Fruit fly (Drosophila melanogaster) whole organism, embryonic: ENCODE data around the gene CatB.
A peak's percentile ranks its signal among the peaks of the same experiment; 100 is the strongest.

Source experiments
- CG10274 ChIP-seq: fragments of 200-800 bp; sonication (Bioruptor generic); optimal IDR thresholded peaks from 3 replicates; lab custom pipeline; 2017; ENCODE audit warnings: missing biosample characterization, mild to moderate bottlenecking, missing genetic modification characterization
- CG10431 ChIP-seq: fragments of 200-800 bp; sonication (Bioruptor generic); optimal IDR thresholded peaks from 3 replicates; lab custom pipeline; 2018; ENCODE audit warnings: missing biosample characterization, mild to moderate bottlenecking, missing genetic modification characterization
- CG12219 ChIP-seq: fragments of 200-800 bp; sonication (Bioruptor generic); optimal IDR thresholded peaks from 3 replicates; lab custom pipeline; 2018; ENCODE audit warnings: missing biosample characterization, mild to moderate bottlenecking, missing genetic modification characterization
- CG12391 ChIP-seq: fragments of 200-800 bp; sonication (Bioruptor generic); optimal IDR thresholded peaks from 3 replicates; lab custom pipeline; 2018; ENCODE audit warnings: missing biosample characterization, mild to moderate bottlenecking, missing genetic modification characterization, moderate library complexity
- CG12659 ChIP-seq: fragments of 200-800 bp; sonication (Bioruptor generic); optimal IDR thresholded peaks from 3 replicates; lab custom pipeline; 2017; ENCODE audit warnings: mild to moderate bottlenecking, missing biosample characterization, missing genetic modification reagents, missing genetic modification characterization
- CG12942 ChIP-seq: fragments of 200-800 bp; sonication (Bioruptor generic); optimal IDR thresholded peaks from 3 replicates; lab custom pipeline; 2016; ENCODE audit warnings: missing biosample characterization, missing genetic modification characterization
- CG14860 ChIP-seq: fragments of 200-800 bp; sonication (Bioruptor generic); IDR thresholded peaks from 3 replicates; pipeline ENCODE4 v1.3.6; 2022; ENCODE audit warnings: missing biosample characterization, missing genetic modification characterization; ENCODE audit not compliant: partially characterized antibody
- CG15073 ChIP-seq: fragments of 200-800 bp; sonication (Bioruptor generic); optimal IDR thresholded peaks from 2 replicates; lab custom pipeline; 2016; ENCODE audit warnings: missing biosample characterization, missing genetic modification characterization
- CG15601 ChIP-seq: fragments of 200-800 bp; sonication (Bioruptor generic); optimal IDR thresholded peaks from 3 replicates; lab custom pipeline; 2019; ENCODE audit warnings: missing biosample characterization, mild to moderate bottlenecking, missing genetic modification characterization, moderate library complexity
- CG16813 ChIP-seq: fragments of 200-800 bp; sonication (Bioruptor generic); IDR thresholded peaks from 3 replicates; pipeline ENCODE4 v1.3.6; 2022; ENCODE audit warnings: missing biosample characterization, missing genetic modification characterization; ENCODE audit not compliant: partially characterized antibody
- CG16863 ChIP-seq: fragments of 200-800 bp; sonication (Bioruptor generic); optimal IDR thresholded peaks from 3 replicates; lab custom pipeline; 2016; ENCODE audit warnings: missing biosample characterization, missing genetic modification characterization
- CG17328 ChIP-seq: fragments of 200-800 bp; sonication (Bioruptor generic); IDR thresholded peaks from 2 replicates; pipeline ENCODE4 v1.3.6; 2022; ENCODE audit warnings: missing biosample characterization, missing genetic modification characterization
- CG17829 ChIP-seq: fragments of 200-800 bp; optimal IDR thresholded peaks from 2 replicates; lab custom pipeline; 2019; ENCODE audit warnings: missing biosample characterization, mild to moderate bottlenecking, missing genetic modification characterization, moderate library complexity
- CG2116 ChIP-seq: fragments of 200-800 bp; sonication (Bioruptor generic); optimal IDR thresholded peaks from 3 replicates; lab custom pipeline; 2018; ENCODE audit warnings: missing biosample characterization, mild to moderate bottlenecking, missing genetic modification characterization
- CG2889 ChIP-seq: fragments of 200-800 bp; sonication (Bioruptor generic); IDR thresholded peaks from 3 replicates; pipeline ENCODE4 v1.3.6; 2022; ENCODE audit warnings: missing biosample characterization, missing genetic modification characterization
- CG30431 ChIP-seq: fragments of 200-800 bp; sonication (Bioruptor generic); optimal IDR thresholded peaks from 2 replicates; lab custom pipeline; 2017; ENCODE audit warnings: missing biosample characterization, missing genetic modification characterization
- CG3065 ChIP-seq: fragments of 200-800 bp; sonication (Bioruptor generic); optimal IDR thresholded peaks from 2 replicates; lab custom pipeline; 2016; ENCODE audit warnings: missing biosample characterization, missing genetic modification characterization
- CG31388 ChIP-seq: fragments of 200-800 bp; sonication (Bioruptor generic); optimal IDR thresholded peaks from 2 replicates; lab custom pipeline; 2016; ENCODE audit warnings: missing biosample characterization, missing genetic modification characterization
- CG31441 ChIP-seq: fragments of 200-800 bp; sonication (Bioruptor generic); IDR thresholded peaks from 2 replicates; pipeline ENCODE4 v1.3.6; 2022; ENCODE audit warnings: missing biosample characterization, missing genetic modification characterization
- CG32767 ChIP-seq: fragments of 200-800 bp; sonication (Bioruptor generic); IDR thresholded peaks from 2 replicates; pipeline ENCODE4 v1.3.6; 2022; ENCODE audit warnings: missing biosample characterization, missing genetic modification characterization
- CG32772 ChIP-seq: fragments of 200-800 bp; sonication (Bioruptor generic); IDR thresholded peaks from 2 replicates; pipeline ENCODE4 v1.3.6; 2022; ENCODE audit warnings: missing biosample characterization, missing genetic modification characterization
- CG3281 ChIP-seq: fragments of 200-800 bp; sonication (Bioruptor generic); optimal IDR thresholded peaks from 3 replicates; lab custom pipeline; 2017; ENCODE audit warnings: missing biosample characterization, mild to moderate bottlenecking, missing genetic modification characterization
- CG6175 ChIP-seq: fragments of 200-800 bp; sonication (Bioruptor generic); IDR thresholded peaks from 3 replicates; pipeline ENCODE4 v1.3.6; 2022; ENCODE audit warnings: missing biosample characterization, missing genetic modification characterization
- CG8388 ChIP-seq: fragments of 200-800 bp; sonication (Bioruptor generic); optimal IDR thresholded peaks from 2 replicates; lab custom pipeline; 2019; ENCODE audit warnings: missing biosample characterization, mild to moderate bottlenecking, missing genetic modification characterization, moderate library complexity
- CoRest ChIP-seq: fragments of 200-800 bp; sonication (Bioruptor generic); optimal IDR thresholded peaks from 3 replicates; lab custom pipeline; 2018; ENCODE audit warnings: missing biosample characterization, mild to moderate bottlenecking, missing genetic modification characterization, moderate library complexity
- D19A ChIP-seq: fragments of 200-800 bp; optimal IDR thresholded peaks from 3 replicates; lab custom pipeline; 2019; ENCODE audit warnings: missing biosample characterization, mild to moderate bottlenecking, missing genetic modification characterization, moderate library complexity
- Dip2 ChIP-seq: fragments of 200-800 bp; sonication (Bioruptor generic); IDR thresholded peaks from 2 replicates; pipeline ENCODE4 v1.3.6; 2022; ENCODE audit warnings: missing biosample characterization, missing genetic modification characterization
- E2f1 ChIP-seq: fragments of 200-800 bp; sonication (Bioruptor generic); IDR thresholded peaks from 2 replicates; pipeline ENCODE4 v1.3.6; 2022; ENCODE audit warnings: missing biosample characterization, missing genetic modification characterization
- H2.0 ChIP-seq: fragments of 200-800 bp; sonication (Bioruptor generic); IDR thresholded peaks from 2 replicates; pipeline ENCODE4 v1.3.6; 2022; ENCODE audit warnings: missing biosample characterization, missing genetic modification characterization
- Hr51 ChIP-seq, 2 experiments: fragments of 200-800 bp; sonication (Bioruptor generic); optimal IDR thresholded peaks; 2 replicates in 1 of 2; 3 replicates in 1 of 2; lab custom pipeline; 2016 to 2018; ENCODE audit warnings: missing biosample characterization in 2 of 2, missing genetic modification characterization in 2 of 2, mild to moderate bottlenecking in 1 of 2, moderate library complexity in 1 of 2
- Lpt ChIP-seq: fragments of >200 bp; optimal IDR thresholded peaks from 2 replicates; lab custom pipeline; 2018; ENCODE audit warnings: missing biosample characterization, missing genetic modification characterization
- Nf-YA ChIP-seq: fragments of 200-800 bp; sonication (Bioruptor generic); IDR thresholded peaks from 2 replicates; pipeline ENCODE4 v1.3.6; 2022; ENCODE audit warnings: missing biosample characterization, missing genetic modification characterization
- Poxn ChIP-seq: fragments of 200-800 bp; sonication (Bioruptor generic); IDR thresholded peaks from 2 replicates; pipeline ENCODE4 v1.3.6; 2022; ENCODE audit warnings: missing biosample characterization, missing genetic modification characterization
- bab2 ChIP-seq: fragments of 200-800 bp; sonication (Bioruptor generic); optimal IDR thresholded peaks from 2 replicates; lab custom pipeline; 2016; ENCODE audit warnings: missing biosample characterization, missing genetic modification characterization
- btn ChIP-seq: fragments of 200-800 bp; sonication (Bioruptor generic); optimal IDR thresholded peaks from 2 replicates; lab custom pipeline; 2016; ENCODE audit warnings: missing biosample characterization, missing genetic modification characterization
- ci ChIP-seq: fragments of 200-800 bp; sonication (Bioruptor generic); IDR thresholded peaks from 3 replicates; pipeline ENCODE4 v1.3.6; 2022; ENCODE audit warnings: missing biosample characterization, missing genetic modification characterization
- emc ChIP-seq: fragments of 200-800 bp; sonication (Bioruptor generic); optimal IDR thresholded peaks from 2 replicates; lab custom pipeline; 2016; ENCODE audit warnings: missing biosample characterization, missing genetic modification characterization
- esg ChIP-seq: fragments of 200-800 bp; sonication (Bioruptor generic); conservative IDR thresholded peaks from 2 replicates; pipeline ENCODE4 v1.3.6; 2022; ENCODE audit warnings: missing biosample characterization, missing genetic modification characterization
- fd102C ChIP-seq: fragments of 200-800 bp; sonication (Bioruptor generic); optimal IDR thresholded peaks from 2 replicates; lab custom pipeline; 2018; ENCODE audit warnings: missing biosample characterization, mild to moderate bottlenecking, missing genetic modification characterization, moderate library complexity
- fd64A ChIP-seq: fragments of 200-800 bp; sonication (Bioruptor generic); optimal IDR thresholded peaks from 3 replicates; lab custom pipeline; 2018; ENCODE audit warnings: missing biosample characterization, mild to moderate bottlenecking, missing genetic modification characterization
- grn ChIP-seq: fragments of 200-800 bp; sonication (Bioruptor generic); optimal IDR thresholded peaks from 3 replicates; lab custom pipeline; 2017; ENCODE audit warnings: missing biosample characterization, missing genetic modification characterization
- gsb-n ChIP-seq: fragments of 200-800 bp; sonication (Bioruptor generic); optimal IDR thresholded peaks from 3 replicates; lab custom pipeline; 2018; ENCODE audit warnings: missing biosample characterization, mild to moderate bottlenecking, missing genetic modification characterization
- luna ChIP-seq: fragments of 200-800 bp; sonication (Bioruptor generic); optimal IDR thresholded peaks from 2 replicates; lab custom pipeline; 2016; ENCODE audit warnings: missing biosample characterization, missing genetic modification characterization
- maf-S ChIP-seq: fragments of 200-800 bp; sonication (Bioruptor generic); optimal IDR thresholded peaks from 2 replicates; lab custom pipeline; 2016; ENCODE audit warnings: missing biosample characterization, missing genetic modification characterization
- odd ChIP-seq: fragments of 200-800 bp; sonication (Bioruptor generic); optimal IDR thresholded peaks from 2 replicates; lab custom pipeline; 2017; ENCODE audit warnings: missing biosample characterization, mild to moderate bottlenecking, missing genetic modification characterization
- pho ChIP-seq: fragments of 200-800 bp; sonication (Bioruptor generic); optimal IDR thresholded peaks from 2 replicates; lab custom pipeline; 2016; ENCODE audit warnings: missing biosample characterization, missing genetic modification characterization
- salm ChIP-seq: fragments of 200-800 bp; sonication (Bioruptor generic); optimal IDR thresholded peaks from 2 replicates; lab custom pipeline; 2018; ENCODE audit warnings: missing biosample characterization, mild to moderate bottlenecking, missing genetic modification characterization
- so ChIP-seq: fragments of 200-800 bp; sonication (Bioruptor generic); IDR thresholded peaks from 3 replicates; pipeline ENCODE4 v1.3.6; 2022; ENCODE audit warnings: missing biosample characterization, missing genetic modification characterization
- tgo ChIP-seq: fragments of 200-800 bp; sonication (Bioruptor generic); IDR thresholded peaks from 3 replicates; pipeline ENCODE4 v1.3.6; 2022; ENCODE audit warnings: missing biosample characterization, missing genetic modification characterization
- wor ChIP-seq: fragments of 200-800 bp; sonication (Bioruptor generic); IDR thresholded peaks from 2 replicates; pipeline ENCODE4 v1.3.6; 2022; ENCODE audit warnings: missing biosample characterization, missing genetic modification characterization
- zen ChIP-seq: fragments of 200-800 bp; sonication (Bioruptor generic); optimal IDR thresholded peaks from 3 replicates; lab custom pipeline; 2018; ENCODE audit warnings: missing biosample characterization, mild to moderate bottlenecking, missing genetic modification characterization, moderate library complexity
- zfh1 ChIP-seq: fragments of 200-800 bp; sonication (Bioruptor generic); IDR thresholded peaks from 3 replicates; pipeline ENCODE4 v1.3.6; 2022; ENCODE audit warnings: missing biosample characterization, missing genetic modification characterization

Gene CatB

dm6 chr2L:8746350-8746759, 41.0 kb downstream of the CatB start (continued):
- TF ChIP-seq CoRest = peak; percentile 54
- peak in 1 of 2 experiments; percentile 63 for TF ChIP-seq Hr51 (GFP tag; optimal IDR thresholded peaks at IDR 0.05; lab: Kevin White, UChicago)
- TF ChIP-seq CG17829 (tag; lab: Kevin White, UChicago) = peak; percentile 34
- TF ChIP-seq CG2116 (GFP tag; lab: Kevin White, UChicago) = no peak
- no peak for TF ChIP-seq Lpt (GFP tag; lab: Kevin White, UChicago)
- TF ChIP-seq CG16863 (GFP tag; lab: Kevin White, UChicago) = no peak
- TF ChIP-seq CG16813 (GFP tag; lab: Robert Waterston, UW) = no peak
- TF ChIP-seq emc (GFP tag; lab: Kevin White, UChicago) = no peak
- TF ChIP-seq H2.0 (GFP tag; lab: Robert Waterston, UW) = peak; percentile 40; the same call in 1 of the 2 replicates
- no peak for TF ChIP-seq Poxn
- no peak for TF ChIP-seq CG30431
- no peak for TF ChIP-seq CG2889 (GFP tag; lab: Robert Waterston, UW)
- TF ChIP-seq CG32767 (GFP tag; lab: Robert Waterston, UW) = no peak
- peak; percentile 57 for TF ChIP-seq D19A (tag; lab: Kevin White, UChicago)
- TF ChIP-seq E2f1 (GFP tag; lab: Robert Waterston, UW) = peak; percentile 51; the same call in 1 of the 2 replicates
- peak; percentile 44; the same call in 1 of the 2 replicates for TF ChIP-seq CG17328 (GFP tag; lab: Robert Waterston, UW)
- no peak for TF ChIP-seq Nf-YA
- peak; percentile 51; the same call in 1 of the 3 replicates for TF ChIP-seq zfh1 (GFP tag; lab: Robert Waterston, UW)
- TF ChIP-seq so = no peak
- TF ChIP-seq Dip2 = no peak
- peak; percentile 16 for TF ChIP-seq CG12219
- peak; percentile 58 for TF ChIP-seq esg (GFP tag; lab: Robert Waterston, UW)
- no peak for TF ChIP-seq CG14860 (GFP tag; lab: Robert Waterston, UW)
- TF ChIP-seq CG15073 (GFP tag; lab: Kevin White, UChicago) = no peak
- TF ChIP-seq CG12659 = peak; percentile 5
- TF ChIP-seq bab2 (GFP tag; lab: Kevin White, UChicago) = no peak
- TF ChIP-seq odd (GFP tag; lab: Kevin White, UChicago) = no peak
- TF ChIP-seq CG10274 = no peak
- TF ChIP-seq CG6175 = no peak
- TF ChIP-seq CG3065 (GFP tag; lab: Kevin White, UChicago) = no peak
- TF ChIP-seq luna (GFP tag; lab: Kevin White, UChicago) = no peak
- peak; percentile 51; the same call in 1 of the 2 replicates for TF ChIP-seq CG32772 (GFP tag; lab: Robert Waterston, UW)
- no peak for TF ChIP-seq fd64A (GFP tag; lab: Kevin White, UChicago)
- TF ChIP-seq gsb-n (tag; lab: Kevin White, UChicago) = peak; percentile 55
- TF ChIP-seq wor = 0 out of 2 replicates have a peak, but pooled peaks have one; percentile 22
- peak; percentile 53 for TF ChIP-seq CG8388 (GFP tag; lab: Kevin White, UChicago)
- peak; percentile 18 for TF ChIP-seq CG31388 (GFP tag; lab: Kevin White, UChicago)
- no peak for TF ChIP-seq fd102C (GFP tag; lab: Kevin White, UChicago)
- TF ChIP-seq CG10431 (GFP tag; lab: Kevin White, UChicago) = no peak
- TF ChIP-seq zen (tag; lab: Kevin White, UChicago) = no peak
- TF ChIP-seq CG3281 (GFP tag; lab: Kevin White, UChicago) = no peak
- TF ChIP-seq tgo (GFP tag; lab: Robert Waterston, UW) = peak; percentile 43; the same call in 1 of the 3 replicates
- TF ChIP-seq maf-S (GFP tag; lab: Kevin White, UChicago) = no peak
- TF ChIP-seq CG12391 (tag; lab: Kevin White, UChicago) = peak; percentile 63
- no peak for TF ChIP-seq btn (GFP tag; lab: Kevin White, UChicago)
- no peak for TF ChIP-seq grn (GFP tag; lab: Kevin White, UChicago)
- TF ChIP-seq CG15601 (tag; lab: Kevin White, UChicago) = peak; percentile 64
- no peak for TF ChIP-seq CG12942 (GFP tag; lab: Kevin White, UChicago)
- peak; percentile 49 for TF ChIP-seq CG31441 (GFP tag; lab: Robert Waterston, UW)
- TF ChIP-seq ci (GFP tag; lab: Robert Waterston, UW) = peak; percentile 69; the same call in 2 of the 3 replicates
- TF ChIP-seq salm (tag; lab: Kevin White, UChicago) = no peak
- TF ChIP-seq pho (GFP tag; lab: Kevin White, UChicago) = no peak
